Fruit fly (Drosophila melanogaster) whole organism, embryonic: ENCODE results near the gene Drsl4.

Experiments
- Abd-B ChIP-seq: fragments of 200-800 bp; sonication (Bioruptor generic); optimal IDR thresholded peaks from 2 replicates; lab custom pipeline; 2018; ENCODE audit warnings: missing biosample characterization, mild to moderate bottlenecking, missing genetic modification characterization, moderate library complexity
- BtbVII ChIP-seq: fragments of 200-800 bp; sonication (Bioruptor generic); optimal IDR thresholded peaks from 3 replicates; lab custom pipeline; 2017; ENCODE audit warnings: missing biosample characterization, mild to moderate bottlenecking, missing genetic modification characterization
- CG10979 ChIP-seq: fragments of 200-800 bp; sonication (Bioruptor generic); optimal IDR thresholded peaks from 2 replicates; lab custom pipeline; 2018; ENCODE audit warnings: missing biosample characterization, mild to moderate bottlenecking, missing genetic modification characterization, moderate library complexity
- CG11456 ChIP-seq: fragments of 200-800 bp; sonication (Bioruptor generic); IDR thresholded peaks from 3 replicates; pipeline ENCODE4 v1.3.6; 2022; ENCODE audit warnings: missing biosample characterization, missing genetic modification characterization
- CG11560 ChIP-seq: fragments of 200-800 bp; sonication (Bioruptor generic); IDR thresholded peaks from 3 replicates; pipeline ENCODE4 v1.3.6; 2022; ENCODE audit warnings: missing biosample characterization, missing genetic modification characterization
- CG11723 ChIP-seq: fragments of 200-800 bp; sonication (Bioruptor generic); optimal IDR thresholded peaks from 2 replicates; lab custom pipeline; 2017; ENCODE audit warnings: missing biosample characterization, mild to moderate bottlenecking, missing genetic modification characterization
- CG12071 ChIP-seq: fragments of 200-800 bp; sonication (Bioruptor generic); optimal IDR thresholded peaks from 3 replicates; lab custom pipeline; 2018; ENCODE audit warnings: missing biosample characterization, mild to moderate bottlenecking, missing genetic modification characterization
- CG12744 ChIP-seq: fragments of 200-800 bp; sonication (Bioruptor generic); optimal IDR thresholded peaks from 2 replicates; lab custom pipeline; 2016; ENCODE audit warnings: missing biosample characterization, missing genetic modification characterization
- CG13296 ChIP-seq: fragments of 200-800 bp; sonication (Bioruptor generic); optimal IDR thresholded peaks from 3 replicates; lab custom pipeline; 2018; ENCODE audit warnings: missing biosample characterization, mild to moderate bottlenecking, missing genetic modification characterization
- CG13775 ChIP-seq: fragments of 200-800 bp; sonication (Bioruptor generic); optimal IDR thresholded peaks from 3 replicates; lab custom pipeline; 2017; ENCODE audit warnings: missing biosample characterization, mild to moderate bottlenecking, missing genetic modification characterization
- CG14667 ChIP-seq: fragments of 200-800 bp; sonication (Bioruptor generic); IDR thresholded peaks from 2 replicates; pipeline ENCODE4 v1.3.6; 2022; ENCODE audit warnings: missing biosample characterization, missing genetic modification characterization
- CG14860 ChIP-seq: fragments of 200-800 bp; sonication (Bioruptor generic); IDR thresholded peaks from 3 replicates; pipeline ENCODE4 v1.3.6; 2022; ENCODE audit warnings: missing biosample characterization, missing genetic modification characterization; ENCODE audit not compliant: partially characterized antibody
- CG16815 ChIP-seq: fragments of 200-800 bp; sonication (Bioruptor generic); optimal IDR thresholded peaks from 3 replicates; lab custom pipeline; 2017; ENCODE audit warnings: missing biosample characterization, mild to moderate bottlenecking, missing genetic modification characterization
- CG16863 ChIP-seq: fragments of 200-800 bp; sonication (Bioruptor generic); optimal IDR thresholded peaks from 3 replicates; lab custom pipeline; 2016; ENCODE audit warnings: missing biosample characterization, missing genetic modification characterization
- CG18599 ChIP-seq: fragments of 200-800 bp; sonication (Bioruptor generic); optimal IDR thresholded peaks from 3 replicates; lab custom pipeline; 2017; ENCODE audit warnings: missing biosample characterization, missing genetic modification characterization, mild to moderate bottlenecking, moderate library complexity, missing genetic modification reagents
- CG18619 ChIP-seq: fragments of 200-800 bp; sonication (Bioruptor generic); optimal IDR thresholded peaks from 3 replicates; lab custom pipeline; 2017; ENCODE audit warnings: missing biosample characterization, mild to moderate bottlenecking, missing genetic modification characterization
- CG2202 ChIP-seq: fragments of 200-800 bp; sonication (Bioruptor generic); optimal IDR thresholded peaks from 2 replicates; lab custom pipeline; 2018; ENCODE audit warnings: missing biosample characterization, mild to moderate bottlenecking, missing genetic modification characterization
- CG3065 ChIP-seq: fragments of 200-800 bp; sonication (Bioruptor generic); optimal IDR thresholded peaks from 2 replicates; lab custom pipeline; 2016; ENCODE audit warnings: missing biosample characterization, missing genetic modification characterization
- CG4730 ChIP-seq: fragments of 200-800 bp; sonication (Bioruptor generic); IDR thresholded peaks from 2 replicates; pipeline ENCODE4 v1.3.6; 2022; ENCODE audit warnings: missing biosample characterization, missing genetic modification characterization
- CG4820 ChIP-seq: fragments of 200-800 bp; sonication (Bioruptor generic); optimal IDR thresholded peaks from 3 replicates; lab custom pipeline; 2016; ENCODE audit warnings: missing biosample characterization, missing genetic modification characterization
- CG6689 ChIP-seq: fragments of 200-800 bp; sonication (Bioruptor generic); IDR thresholded peaks from 2 replicates; pipeline ENCODE4 v1.3.6; 2022; ENCODE audit warnings: missing biosample characterization, missing genetic modification characterization
- CG8089 ChIP-seq: fragments of 200-800 bp; sonication (Bioruptor generic); optimal IDR thresholded peaks from 3 replicates; lab custom pipeline; 2016; ENCODE audit warnings: missing biosample characterization, missing genetic modification characterization
- CG9727 ChIP-seq: fragments of 200-800 bp; sonication (Bioruptor generic); optimal IDR thresholded peaks from 3 replicates; lab custom pipeline; 2017; ENCODE audit warnings: missing biosample characterization, mild to moderate bottlenecking, missing genetic modification characterization
- CG9797 ChIP-seq: fragments of 200-800 bp; sonication (Bioruptor generic); optimal IDR thresholded peaks from 3 replicates; lab custom pipeline; 2018; ENCODE audit warnings: missing biosample characterization, mild to moderate bottlenecking, missing genetic modification characterization
- CG9932 ChIP-seq: fragments of 200-800 bp; sonication (Bioruptor generic); IDR thresholded peaks from 2 replicates; pipeline ENCODE4 v1.3.6; 2022; ENCODE audit warnings: missing biosample characterization, missing genetic modification characterization
- Dip2 ChIP-seq: fragments of 200-800 bp; sonication (Bioruptor generic); IDR thresholded peaks from 2 replicates; pipeline ENCODE4 v1.3.6; 2022; ENCODE audit warnings: missing biosample characterization, missing genetic modification characterization
- E2f1 ChIP-seq: fragments of 200-800 bp; sonication (Bioruptor generic); IDR thresholded peaks from 2 replicates; pipeline ENCODE4 v1.3.6; 2022; ENCODE audit warnings: missing biosample characterization, missing genetic modification characterization
- ERR ChIP-seq: fragments of 200-800 bp; sonication (Bioruptor generic); optimal IDR thresholded peaks from 2 replicates; lab custom pipeline; 2016; ENCODE audit warnings: missing biosample characterization, missing genetic modification characterization
- Gug ChIP-seq: fragments of 200-800 bp; sonication (Bioruptor generic); IDR thresholded peaks from 4 replicates; pipeline ENCODE4 v1.3.6; 2022; ENCODE audit warnings: missing biosample characterization, missing genetic modification characterization
- H15 ChIP-seq: fragments of 200-800 bp; sonication (Bioruptor generic); IDR thresholded peaks from 3 replicates; pipeline ENCODE4 v1.3.6; 2022; ENCODE audit warnings: missing biosample characterization, missing genetic modification characterization
- Hsf ChIP-seq: fragments of 200-800 bp; sonication (Bioruptor generic); optimal IDR thresholded peaks from 3 replicates; lab custom pipeline; 2016; ENCODE audit warnings: missing biosample characterization, missing genetic modification characterization
- Oaz ChIP-seq: fragments of 200-800 bp; sonication (Bioruptor generic); IDR thresholded peaks from 2 replicates; pipeline ENCODE4 v1.3.6; 2022; ENCODE audit warnings: missing biosample characterization, missing genetic modification characterization
- Ravus ChIP-seq: fragments of 200-800 bp; sonication (Bioruptor generic); IDR thresholded peaks from 2 replicates; pipeline ENCODE4 v1.3.6; 2022; ENCODE audit warnings: missing biosample characterization, missing genetic modification characterization
- Taf1 ChIP-seq: fragments of 200-800 bp; sonication (Bioruptor generic); IDR thresholded peaks from 2 replicates; pipeline ENCODE4 v1.3.6; 2022; ENCODE audit warnings: missing biosample characterization, missing genetic modification characterization
- ac ChIP-seq: fragments of 200-800 bp; sonication (Bioruptor generic); optimal IDR thresholded peaks from 3 replicates; lab custom pipeline; 2017; ENCODE audit warnings: missing biosample characterization, mild to moderate bottlenecking, missing genetic modification characterization
- ap ChIP-seq: fragments of 200-800 bp; sonication (Bioruptor generic); IDR thresholded peaks from 2 replicates; pipeline ENCODE4 v1.3.6; 2022; ENCODE audit warnings: missing biosample characterization, missing genetic modification characterization
- ash1 ChIP-seq: fragments of 200-800 bp; sonication (Bioruptor generic); optimal IDR thresholded peaks from 2 replicates; lab custom pipeline; 2018; ENCODE audit warnings: missing biosample characterization, mild to moderate bottlenecking, missing genetic modification characterization
- cas ChIP-seq: fragments of 200-800 bp; sonication (Bioruptor generic); IDR thresholded peaks from 2 replicates; pipeline ENCODE4 v1.3.6; 2022; ENCODE audit warnings: missing biosample characterization, missing genetic modification characterization
- crc ChIP-seq: fragments of 200-800 bp; sonication (Bioruptor generic); optimal IDR thresholded peaks from 2 replicates; lab custom pipeline; 2016; ENCODE audit warnings: missing biosample characterization, missing genetic modification characterization
- dmrt11E ChIP-seq: fragments of 200-800 bp; sonication (Bioruptor generic); optimal IDR thresholded peaks from 3 replicates; lab custom pipeline; 2018; ENCODE audit warnings: missing biosample characterization, mild to moderate bottlenecking, missing genetic modification characterization, moderate library complexity
- gsb ChIP-seq: fragments of 200-800 bp; sonication (Bioruptor generic); IDR thresholded peaks from 2 replicates; pipeline ENCODE4 v1.3.6; 2022; ENCODE audit warnings: missing biosample characterization, missing genetic modification characterization
- gsb-n ChIP-seq: fragments of 200-800 bp; sonication (Bioruptor generic); optimal IDR thresholded peaks from 3 replicates; lab custom pipeline; 2018; ENCODE audit warnings: missing biosample characterization, mild to moderate bottlenecking, missing genetic modification characterization
- insv ChIP-seq, 2 experiments: fragments of 200-800 bp; sonication (Bioruptor generic); optimal IDR thresholded peaks; 3 replicates each; lab custom pipeline; 2016 to 2018; ENCODE audit warnings: missing biosample characterization in 2 of 2, missing genetic modification characterization in 2 of 2
- mld ChIP-seq: fragments of 200-800 bp; sonication (Bioruptor generic); IDR thresholded peaks from 3 replicates; pipeline ENCODE4 v1.3.6; 2022; ENCODE audit warnings: missing biosample characterization, missing genetic modification characterization; ENCODE audit not compliant: partially characterized antibody
- sc ChIP-seq, 3 experiments: fragments of >200 bp in 2 of 3; fragments of 200-800 bp in 1 of 3; sonication (Bioruptor generic) in 1 of 3; optimal IDR thresholded peaks; 2 replicates in 2 of 3; 3 replicates in 1 of 3; lab custom pipeline; 2017; ENCODE audit warnings: mild to moderate bottlenecking in 1 of 3, missing biosample characterization in 1 of 3, missing genetic modification characterization in 1 of 3, missing genetic modification reagents in 1 of 3
- sna ChIP-seq: fragments of 200-800 bp; sonication (Bioruptor generic); IDR thresholded peaks from 2 replicates; pipeline ENCODE4 v1.3.6; 2022; ENCODE audit warnings: missing biosample characterization, missing genetic modification characterization; ENCODE audit not compliant: partially characterized antibody
- stc ChIP-seq: fragments of 200-800 bp; sonication (Bioruptor generic); IDR thresholded peaks from 2 replicates; pipeline ENCODE4 v1.3.6; 2022; ENCODE audit warnings: missing biosample characterization, missing genetic modification characterization
- tap ChIP-seq: fragments of 200-800 bp; optimal IDR thresholded peaks from 3 replicates; lab custom pipeline; 2019; ENCODE audit warnings: missing biosample characterization, mild to moderate bottlenecking, missing genetic modification characterization, moderate library complexity
- ttk ChIP-seq: fragments of 200-800 bp; sonication (Bioruptor generic); IDR thresholded peaks from 2 replicates; pipeline ENCODE4 v2.1.2; 2022; ENCODE audit warnings: missing biosample characterization, missing genetic modification characterization
- zfh1 ChIP-seq: fragments of 200-800 bp; sonication (Bioruptor generic); IDR thresholded peaks from 3 replicates; pipeline ENCODE4 v1.3.6; 2022; ENCODE audit warnings: missing biosample characterization, missing genetic modification characterization

Drsl4 gene

DNA sequence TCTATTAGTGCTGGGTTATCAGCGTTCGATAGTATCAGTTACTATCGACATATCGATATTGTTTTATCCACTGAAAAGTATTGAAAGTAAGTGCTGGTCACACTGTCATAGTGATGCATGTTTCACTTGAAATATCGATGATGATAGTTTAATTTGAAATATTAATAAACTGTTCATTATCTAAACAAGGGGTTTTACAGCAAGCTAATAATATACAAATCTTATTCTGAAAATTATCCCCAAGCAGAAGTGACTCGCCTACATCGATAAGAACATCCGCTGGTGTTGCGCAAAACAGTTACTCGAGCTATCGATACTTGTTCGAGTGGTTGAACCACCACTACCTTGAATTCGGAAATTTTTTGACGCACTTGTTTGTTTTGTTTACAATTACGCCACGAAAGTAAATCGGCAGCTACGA, 3.8 kb downstream of the Drsl4 start, which contains the start of the genes PIG-C, CG12016 and Dpm2 (continued):
- peak; percentile 55; the same call in 1 of the 2 replicates for TF ChIP-seq ttk (GFP tag; lab: Robert Waterston, UW)
- TF ChIP-seq BtbVII, result no peak
- TF ChIP-seq crc (GFP tag; lab: Kevin White, UChicago), result no peak
- TF ChIP-seq Oaz (GFP tag; lab: Robert Waterston, UW), result peak; percentile 47; the same call in 1 of the 2 replicates
- TF ChIP-seq H15 (GFP tag; lab: Robert Waterston, UW), result 0 out of 3 replicates have a peak, but pooled peaks have one; percentile 32
- TF ChIP-seq CG11456 (GFP tag; lab: Robert Waterston, UW), result peak; percentile 76; the same call in 2 of the 3 replicates
- TF ChIP-seq CG9727 (GFP tag; lab: Kevin White, UChicago), result peak; percentile 50
- peak; percentile 31 for TF ChIP-seq CG16815 (GFP tag; lab: Kevin White, UChicago)
- TF ChIP-seq CG10979 (tag; lab: Kevin White, UChicago), result peak; percentile 30
- TF ChIP-seq insv (GFP tag; optimal IDR thresholded peaks at IDR 0.05; lab: Kevin White, UChicago), result peak in 1 of 2 experiments; percentile 55
- TF ChIP-seq E2f1 (GFP tag; lab: Robert Waterston, UW), result 0 out of 2 replicates have a peak, but pooled peaks have one; percentile 45
- no peak for TF ChIP-seq CG12071
- TF ChIP-seq CG14860 (GFP tag; lab: Robert Waterston, UW), result peak; percentile 96
- TF ChIP-seq CG18619 (GFP tag; lab: Kevin White, UChicago), result peak; percentile 47
- no peak for TF ChIP-seq Taf1 (GFP tag; lab: Robert Waterston, UW)
- TF ChIP-seq gsb (GFP tag; lab: Robert Waterston, UW), result no peak
- TF ChIP-seq stc (GFP tag; lab: Robert Waterston, UW), result no peak
- peak; percentile 51; the same call in 1 of the 3 replicates for TF ChIP-seq zfh1 (GFP tag; lab: Robert Waterston, UW)
- TF ChIP-seq ac, result no peak
- peak; percentile 60 for TF ChIP-seq CG14667
- TF ChIP-seq Hsf (GFP tag; lab: Kevin White, UChicago), result peak; percentile 86
- peak; percentile 8 for TF ChIP-seq CG3065 (GFP tag; lab: Kevin White, UChicago)
- TF ChIP-seq CG4820 (GFP tag; lab: Kevin White, UChicago), result peak; percentile 64
- TF ChIP-seq CG11723 (GFP tag; lab: Kevin White, UChicago), result no peak
- TF ChIP-seq Ravus, result no peak
- TF ChIP-seq CG4730 (GFP tag; lab: Robert Waterston, UW), result peak; percentile 49; the same call in 1 of the 2 replicates
- TF ChIP-seq CG13775 (GFP tag; lab: Kevin White, UChicago), result peak; percentile 69
- TF ChIP-seq gsb-n (tag; lab: Kevin White, UChicago), result no peak
- TF ChIP-seq Gug (GFP tag; lab: Robert Waterston, UW), result peak; percentile 58; the same call in 2 of the 4 replicates
- TF ChIP-seq CG11560, result peak; percentile 38; the same call in 1 of the 3 replicates
- TF ChIP-seq dmrt11E, result peak; percentile 43
- TF ChIP-seq CG12744 (GFP tag; lab: Kevin White, UChicago), result peak; percentile 52
- TF ChIP-seq CG13296, result peak; percentile 47
- no peak for TF ChIP-seq sc (optimal IDR thresholded peaks at IDR 0.05; lab: Kevin White, UChicago)
- TF ChIP-seq sc (GFP tag; optimal IDR thresholded peaks at IDR 0.05; lab: Kevin White, UChicago), result no peak
- peak; percentile 52; the same call in 1 of the 2 replicates for TF ChIP-seq CG6689 (GFP tag; lab: Robert Waterston, UW)
- TF ChIP-seq tap (tag; lab: Kevin White, UChicago), result peak; percentile 53
- peak; percentile 79 for TF ChIP-seq CG9797 (GFP tag; lab: Kevin White, UChicago)
- peak; percentile 92 for TF ChIP-seq CG9932
- TF ChIP-seq ash1 (GFP tag; lab: Kevin White, UChicago), result no peak
- peak; percentile 53; the same call in 1 of the 2 replicates for TF ChIP-seq cas (GFP tag; lab: Robert Waterston, UW)
- peak; percentile 36 for TF ChIP-seq CG8089
- TF ChIP-seq mld (GFP tag; lab: Robert Waterston, UW), result peak; percentile 79; the same call in 2 of the 3 replicates
- peak; percentile 31 for TF ChIP-seq CG2202 (tag; lab: Kevin White, UChicago)
- TF ChIP-seq CG16863 (GFP tag; lab: Kevin White, UChicago), result peak; percentile 63
- TF ChIP-seq ap (GFP tag; lab: Robert Waterston, UW), result no peak
- TF ChIP-seq ERR (GFP tag; lab: Kevin White, UChicago), result peak; percentile 36
- TF ChIP-seq sna (GFP tag; lab: Robert Waterston, UW), result peak; percentile 97
- peak; percentile 64 for TF ChIP-seq CG18599 (GFP tag; lab: Kevin White, UChicago)
- TF ChIP-seq Abd-B, result no peak
- no peak for TF ChIP-seq Dip2 (GFP tag; lab: Robert Waterston, UW)
